Fruit fly (Drosophila melanogaster) whole organism: ENCODE data around the gene Sps2.

ENCODE experiments used
- Dll ChIP-seq: fragments of >200 bp; optimal IDR thresholded peaks from 2 replicates; lab custom pipeline; 2017
- psq ChIP-seq: fragments of >200 bp; optimal IDR thresholded peaks from 2 replicates; lab custom pipeline; 2017

DNA sequence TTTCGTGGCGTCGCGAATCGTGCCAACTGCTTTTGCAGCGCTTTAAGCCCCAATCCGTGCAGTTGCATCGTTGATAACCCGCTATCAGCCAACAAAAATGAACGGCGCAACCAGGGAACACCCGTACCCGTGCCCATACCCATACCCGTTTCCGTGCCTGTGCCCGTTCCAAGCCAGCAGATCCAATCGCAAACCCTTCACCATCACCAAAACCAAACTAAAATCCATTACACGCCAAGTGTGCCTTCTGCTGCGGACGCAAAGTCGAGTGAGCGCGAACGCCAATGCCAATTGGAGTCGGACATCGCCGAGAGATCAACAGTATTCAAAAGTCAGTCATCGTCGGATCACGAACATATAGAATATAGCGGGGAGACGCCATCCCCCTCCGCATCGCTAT lies 8.2 kb upstream of the Sps2 start:
- TF ChIP-seq Dll (lab: Kevin White, UChicago): no peak
- TF ChIP-seq psq (lab: Kevin White, UChicago): no peak
